Worm (Caenorhabditis elegans) whole organism, late embryonic: ENCODE data around the gene clec-48.

Source experiments
- C38D4.7 ChIP-seq: fragments of 200-800 bp; sonication (Bioruptor generic); optimal IDR thresholded peaks from 2 replicates; lab custom pipeline; 2018; ENCODE audit warnings: mild to moderate bottlenecking, missing genetic modification characterization, moderate library complexity, missing compliant biosample characterization
- F13H6.1 ChIP-seq: sonication (generic microtip); optimal IDR thresholded peaks from 2 replicates; lab custom pipeline; 2016; ENCODE audit warnings: missing genetic modification characterization, missing compliant biosample characterization
- ama-1 ChIP-seq: fragments of 150-350 bp; optimal IDR thresholded peaks from 2 replicates; lab custom pipeline; 2014
- ceh-30 ChIP-seq: fragments of 150-350 bp; optimal IDR thresholded peaks from 2 replicates; lab custom pipeline; 2014; ENCODE audit warnings: missing biosample characterization, missing genetic modification characterization
- elt-2 ChIP-seq: sonication (generic microtip); optimal IDR thresholded peaks from 2 replicates; lab custom pipeline; 2016; ENCODE audit warnings: missing genetic modification reagents, missing genetic modification characterization, missing compliant biosample characterization
- eyg-1 ChIP-seq: sonication (generic microtip); optimal IDR thresholded peaks from 2 replicates; lab custom pipeline; 2016; ENCODE audit warnings: missing genotype, missing genetic modification characterization, missing compliant biosample characterization
- pax-1 ChIP-seq: fragments of 150-350 bp; optimal IDR thresholded peaks from 2 replicates; lab custom pipeline; 2014; ENCODE audit warnings: missing biosample characterization, missing genetic modification characterization
- pha-4 ChIP-seq: fragments of 150-350 bp; optimal IDR thresholded peaks from 2 replicates; lab custom pipeline; 2018; ENCODE audit warnings: missing biosample characterization, missing genetic modification reagents, missing genetic modification characterization
- pqm-1 ChIP-seq: sonication (generic microtip); optimal IDR thresholded peaks from 2 replicates; lab custom pipeline; 2016; ENCODE audit warnings: missing genetic modification characterization, missing compliant biosample characterization
- unc-55 ChIP-seq: sonication (generic microtip); optimal IDR thresholded peaks from 2 replicates; lab custom pipeline; 2017; ENCODE audit warnings: missing biosample characterization, missing genetic modification reagents, missing genetic modification characterization
- unc-86 ChIP-seq: sonication (generic microtip); optimal IDR thresholded peaks from 2 replicates; lab custom pipeline; 2016; ENCODE audit warnings: missing genetic modification characterization, missing compliant biosample characterization

- TF ChIP-seq pqm-1 (tag; lab: Kevin White, UChicago) (no peak), unc-86 (tag; lab: Kevin White, UChicago) (no peak), F13H6.1 (tag; lab: Kevin White, UChicago) (no peak), C38D4.7 (GFP tag; lab: Kevin White, UChicago) (no peak), eyg-1 (tag; lab: Kevin White, UChicago) (no peak), ama-1 (no peak), ceh-30 (tag; lab: Kevin White, UChicago) (no peak), unc-55 (GFP tag; lab: Kevin White, UChicago) (no peak), pax-1 (tag; lab: Kevin White, UChicago) (no peak), elt-2 (no peak), pha-4 (tag; lab: Kevin White, UChicago) (no peak)
Measured at ce11 chrV:18184910-18185309, 27.1 kb downstream of the clec-48 start, which contains the start of gene C31G12.3.
